Worm (Caenorhabditis elegans): ENCODE results near the gene H03E18.2.

DNA sequence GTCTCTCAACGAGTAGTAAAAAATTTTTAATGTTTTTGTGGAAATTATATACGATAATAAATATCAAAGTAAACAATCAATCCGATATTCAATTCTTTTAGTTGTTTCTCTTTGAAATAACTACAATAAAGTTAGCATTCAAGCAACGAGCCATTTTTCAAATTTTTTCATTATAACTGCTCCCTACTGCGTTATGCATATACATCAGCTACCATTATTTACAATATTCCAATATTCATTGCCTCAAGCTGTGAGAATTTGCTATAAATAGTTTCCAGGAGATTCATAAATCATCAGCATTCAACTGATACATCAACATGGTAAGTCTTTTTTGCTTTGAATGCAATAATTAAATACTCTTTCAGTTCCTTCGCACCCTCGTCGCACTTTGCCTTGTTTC is 16.5 kb upstream of the H03E18.2 start, which contains the start of gene nspc-3:
- no peak for TF ChIP-seq ttx-3 (tag; optimal IDR thresholded peaks at IDR 0.05)
- no peak for TF ChIP-seq gmeb-2 (tag; optimal IDR thresholded peaks at IDR 0.05)
- TF ChIP-seq tbx-2 (tag; optimal IDR thresholded peaks at IDR 0.05) = no peak
- TF ChIP-seq elt-2 (tag; optimal IDR thresholded peaks at IDR 0.05) = no peak
- no peak for TF ChIP-seq ceh-14 (tag; optimal IDR thresholded peaks at IDR 0.05)
- no peak for TF ChIP-seq K09A11.1 (tag; optimal IDR thresholded peaks at IDR 0.05; ENCODE audit: insufficient read depth)
- no peak for TF ChIP-seq pros-1 (tag; optimal IDR thresholded peaks at IDR 0.05)
- no peak for TF ChIP-seq lin-11 (tag; optimal IDR thresholded peaks at IDR 0.05)
- TF ChIP-seq ama-1 (optimal IDR thresholded peaks at IDR 0.05) = no peak
